Fruit fly (Drosophila melanogaster): ENCODE data around the gene Polr1E.

Polr1E gene

DNA sequence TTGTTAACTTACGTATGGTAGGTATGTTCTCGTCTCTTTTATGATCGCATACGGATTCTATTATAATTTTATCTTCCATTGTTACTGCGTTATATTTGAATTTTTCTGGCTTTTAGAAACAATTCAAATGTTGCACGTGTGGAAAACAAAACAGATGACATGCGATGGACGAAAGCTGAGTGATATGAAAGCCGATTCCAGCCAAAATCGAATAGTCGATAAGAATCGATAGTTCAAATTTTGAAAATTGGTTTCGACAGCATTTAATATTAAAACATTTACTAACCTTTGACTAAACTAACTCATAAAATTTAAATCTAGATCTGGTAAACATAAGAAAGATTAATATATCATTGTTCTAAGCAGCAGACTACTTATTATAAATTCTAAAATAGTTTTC, at the start of gene Polr1E:
Polr1E (minus strand) TSS at position 160 of the 400 bp plus-strand sequence.
- TF ChIP-seq CG30020 (tag; optimal IDR thresholded peaks at IDR 0.05) = peak; percentile 37
- peak; percentile 91 for TF ChIP-seq Max (GFP tag; optimal IDR thresholded peaks at IDR 0.05)
- peak; percentile 30 for TF ChIP-seq Mad (GFP tag; optimal IDR thresholded peaks at IDR 0.05)
- TF ChIP-seq CG12071 (GFP tag; optimal IDR thresholded peaks at IDR 0.05) = no peak
- peak; percentile 0 for TF ChIP-seq CG15601 (tag; optimal IDR thresholded peaks at IDR 0.05)
- no peak for TF ChIP-seq ewg (GFP tag; optimal IDR thresholded peaks at IDR 0.05)
- peak; percentile 67; the same call in 2 of the 3 replicates for TF ChIP-seq CG7963 (GFP tag; IDR thresholded peaks at IDR 0.05; ENCODE audit: partially characterized antibody)
- TF ChIP-seq chm (GFP tag; IDR thresholded peaks at IDR 0.05) = peak; percentile 26; the same call in 1 of the 2 replicates
- TF ChIP-seq row (GFP tag; IDR thresholded peaks at IDR 0.05) = peak; percentile 33; the same call in 1 of the 3 replicates
- no peak for TF ChIP-seq ab (GFP tag; optimal IDR thresholded peaks at IDR 0.05)
- no peak for TF ChIP-seq CG13424 (tag; optimal IDR thresholded peaks at IDR 0.05)
- TF ChIP-seq CG42726 (GFP tag; IDR thresholded peaks at IDR 0.05; ENCODE audit: partially characterized antibody) = 0 out of 2 replicates have a peak, but pooled peaks have one; percentile 36
- TF ChIP-seq Bgb (GFP tag; IDR thresholded peaks at IDR 0.05; ENCODE audit: partially characterized antibody) = peak; percentile 80
- TF ChIP-seq CG10366 (GFP tag; IDR thresholded peaks at IDR 0.05) = no peak
- peak; percentile 38 for TF ChIP-seq Nf-YC (tag; optimal IDR thresholded peaks at IDR 0.05)
- peak; percentile 72 for TF ChIP-seq Dll (GFP tag; IDR thresholded peaks at IDR 0.05; ENCODE audit: partially characterized antibody)
- peak; percentile 63; the same call in 2 of the 3 replicates for TF ChIP-seq Opbp (GFP tag; IDR thresholded peaks at IDR 0.05; ENCODE audit: partially characterized antibody)
- peak; percentile 70 for TF ChIP-seq sens (GFP tag)
- TF ChIP-seq vnd (GFP tag; IDR thresholded peaks at IDR 0.05; ENCODE audit: partially characterized antibody) = peak; percentile 50; the same call in 2 of the 3 replicates
- peak; percentile 63; the same call in 1 of the 3 replicates for TF ChIP-seq CG2199 (GFP tag; IDR thresholded peaks at IDR 0.05)
- TF ChIP-seq cad (GFP tag; optimal IDR thresholded peaks at IDR 0.05) = no peak
- TF ChIP-seq CG7556 (GFP tag; optimal IDR thresholded peaks at IDR 0.05) = no peak
- TF ChIP-seq gce (GFP tag; IDR thresholded peaks at IDR 0.05) = no peak
- TF ChIP-seq Scr (GFP tag; IDR thresholded peaks at IDR 0.05; ENCODE audit: partially characterized antibody) = peak; percentile 64
- TF ChIP-seq B-H2 (GFP tag; optimal IDR thresholded peaks at IDR 0.05) = peak; percentile 45
- TF ChIP-seq CG33213 (GFP tag; optimal IDR thresholded peaks at IDR 0.05) = peak; percentile 24
- peak; percentile 52; the same call in 2 of the 3 replicates for TF ChIP-seq knrl (GFP tag; IDR thresholded peaks at IDR 0.05; ENCODE audit: partially characterized antibody)
- peak; percentile 41 for TF ChIP-seq CG17829 (tag; optimal IDR thresholded peaks at IDR 0.05)
- TF ChIP-seq MESR4 (GFP tag; optimal IDR thresholded peaks at IDR 0.05) = peak; percentile 41
- no peak for TF ChIP-seq CG32532 (GFP tag; IDR thresholded peaks at IDR 0.05)
- TF ChIP-seq inv (GFP tag; IDR thresholded peaks at IDR 0.05; ENCODE audit: partially characterized antibody) = peak; percentile 57
- TF ChIP-seq CG12391 (tag; optimal IDR thresholded peaks at IDR 0.05) = peak; percentile 18
- peak; percentile 43 for TF ChIP-seq CG15514 (GFP tag; optimal IDR thresholded peaks at IDR 0.05)
- TF ChIP-seq CG10267 (tag; optimal IDR thresholded peaks at IDR 0.05) = peak; percentile 44
- peak; percentile 94 for TF ChIP-seq E2f2 (GFP tag; IDR thresholded peaks at IDR 0.05)
- no peak for TF ChIP-seq mam (GFP tag; optimal IDR thresholded peaks at IDR 0.05)
- peak; percentile 56; the same call in 2 of the 3 replicates for TF ChIP-seq CG34224 (GFP tag; IDR thresholded peaks at IDR 0.05; ENCODE audit: partially characterized antibody)
- TF ChIP-seq ham (GFP tag; IDR thresholded peaks at IDR 0.05) = no peak
- peak; percentile 11 for TF ChIP-seq lilli (GFP tag; optimal IDR thresholded peaks at IDR 0.05)
- TF ChIP-seq Sry-δ (GFP tag; optimal IDR thresholded peaks at IDR 0.05) = peak; percentile 59
- TF ChIP-seq phol (tag; optimal IDR thresholded peaks at IDR 0.05) = peak; percentile 26
- TF ChIP-seq CG1603 (tag; optimal IDR thresholded peaks at IDR 0.05) = peak; percentile 73
- peak; percentile 98 for TF ChIP-seq cwo (GFP tag; optimal IDR thresholded peaks at IDR 0.05)
- peak; percentile 46 for TF ChIP-seq CG4617 (GFP tag; optimal IDR thresholded peaks at IDR 0.05; ENCODE audit: borderline replicate concordance)
- TF ChIP-seq CG14710 (tag; optimal IDR thresholded peaks at IDR 0.05) = peak; percentile 40
- TF ChIP-seq stwl (tag; optimal IDR thresholded peaks at IDR 0.05) = peak; percentile 99
- TF ChIP-seq hbn (GFP tag; IDR thresholded peaks at IDR 0.05; ENCODE audit: partially characterized antibody) = peak; percentile 57
- TF ChIP-seq Adf1 (GFP tag; IDR thresholded peaks at IDR 0.05) = no peak
